In genomic region chr3L:1664205-1664604, dm6 we compare ENCODE assay signal across 3 fruit fly cellular contexts.
A peak's percentile ranks its signal among the peaks of the same experiment; 100 is the strongest.
TF ChIP-seq lines count a peak whose summit lies in the region.

No protein-coding gene starts in this region.

- no peak for TF ChIP-seq CTCF in whole organism, embryonic (GFP tag; optimal IDR thresholded peaks at IDR 0.05; lab: Kevin White, UChicago)

TF ChIP-seq in Kc167, 6 proteins besides CTCF, POLR2A, EP300 and RAD21:
- TF ChIP-seq psq (optimal IDR thresholded peaks at IDR 0.05; lab: Kevin White, UChicago) (no peak), Sin3A (optimal IDR thresholded peaks at IDR 0.05; lab: Kevin White, UChicago) (no peak), ttk (optimal IDR thresholded peaks at IDR 0.05; lab: Kevin White, UChicago) (peak; percentile 82), h (optimal IDR thresholded peaks at IDR 0.05; lab: Kevin White, UChicago) (no peak), Myc (optimal IDR thresholded peaks at IDR 0.05; lab: Kevin White, UChicago) (no peak)

TF ChIP-seq in whole organism, embryonic, 481 proteins besides CTCF, POLR2A, EP300 and RAD21 (continues in another document):
- TF ChIP-seq scrt (GFP tag; optimal IDR thresholded peaks at IDR 0.05; lab: Kevin White, UChicago) (peak; percentile 96), BtbVII (GFP tag; optimal IDR thresholded peaks at IDR 0.05; lab: Kevin White, UChicago) (no peak), CG13123 (GFP tag; optimal IDR thresholded peaks at IDR 0.05; lab: Kevin White, UChicago) (no peak), CG7839 (tag; optimal IDR thresholded peaks at IDR 0.05; lab: Kevin White, UChicago) (no peak), sqz (GFP tag; optimal IDR thresholded peaks at IDR 0.05; lab: Kevin White, UChicago) (no peak), so (GFP tag; IDR thresholded peaks at IDR 0.05; lab: Robert Waterston, UW) (no peak), slou (GFP tag; optimal IDR thresholded peaks at IDR 0.05; lab: Kevin White, UChicago) (no peak), chif (GFP tag; optimal IDR thresholded peaks at IDR 0.05; lab: Kevin White, UChicago) (no peak), CG9797 (GFP tag; optimal IDR thresholded peaks at IDR 0.05; lab: Kevin White, UChicago) (no peak), br (optimal IDR thresholded peaks at IDR 0.05; lab: Kevin White, UChicago) (no peak), lov (optimal IDR thresholded peaks at IDR 0.05; lab: Kevin White, UChicago) (no peak), lov (GFP tag; IDR thresholded peaks at IDR 0.05; lab: Robert Waterston, UW) (no peak), CG16815 (GFP tag; optimal IDR thresholded peaks at IDR 0.05; lab: Kevin White, UChicago) (no peak), amos (GFP tag; IDR thresholded peaks at IDR 0.05; lab: Robert Waterston, UW; ENCODE audit: partially characterized antibody) (no peak), CG1024 (GFP tag; IDR thresholded peaks at IDR 0.05; lab: Robert Waterston, UW) (no peak), chinmo (GFP tag; IDR thresholded peaks at IDR 0.05; lab: Robert Waterston, UW; ENCODE audit: partially characterized antibody) (0 out of 4 replicates have a peak, but pooled peaks have one; percentile 53), gro (GFP tag; optimal IDR thresholded peaks at IDR 0.05; lab: Kevin White, UChicago) (no peak), CG11247 (GFP tag; IDR thresholded peaks at IDR 0.05; lab: Robert Waterston, UW) (no peak), peb (GFP tag; IDR thresholded peaks at IDR 0.05; lab: Robert Waterston, UW) (no peak), CG12769 (tag; optimal IDR thresholded peaks at IDR 0.05; lab: Kevin White, UChicago) (no peak), Hey (tag; optimal IDR thresholded peaks at IDR 0.05; lab: Kevin White, UChicago) (no peak), salm (tag; optimal IDR thresholded peaks at IDR 0.05; lab: Kevin White, UChicago) (no peak), CG17186 (GFP tag; optimal IDR thresholded peaks at IDR 0.05; lab: Kevin White, UChicago) (no peak), CG1529 (GFP tag; optimal IDR thresholded peaks at IDR 0.05; lab: Kevin White, UChicago) (no peak), knrl (GFP tag; IDR thresholded peaks at IDR 0.05; lab: Robert Waterston, UW; ENCODE audit: partially characterized antibody) (no peak), H15 (GFP tag; IDR thresholded peaks at IDR 0.05; lab: Robert Waterston, UW) (no peak), pho (GFP tag; optimal IDR thresholded peaks at IDR 0.05; lab: Kevin White, UChicago) (no peak), esg (GFP tag; conservative IDR thresholded peaks at IDR 0.05; lab: Robert Waterston, UW) (no peak), dati (GFP tag; IDR thresholded peaks at IDR 0.05; lab: Robert Waterston, UW) (no peak), tap (tag; optimal IDR thresholded peaks at IDR 0.05; lab: Kevin White, UChicago) (no peak), tgo (GFP tag; IDR thresholded peaks at IDR 0.05; lab: Robert Waterston, UW) (no peak), CG12942 (GFP tag; optimal IDR thresholded peaks at IDR 0.05; lab: Kevin White, UChicago) (no peak), stc (GFP tag; IDR thresholded peaks at IDR 0.05; lab: Robert Waterston, UW) (no peak), Deaf1 (tag; optimal IDR thresholded peaks at IDR 0.05; lab: Kevin White, UChicago) (no peak), CG11504 (tag; optimal IDR thresholded peaks at IDR 0.05; lab: Kevin White, UChicago) (no peak), CG11093 (GFP tag; IDR thresholded peaks at IDR 0.05; lab: Robert Waterston, UW) (no peak), gem (tag; optimal IDR thresholded peaks at IDR 0.05; lab: Kevin White, UChicago) (no peak), row (GFP tag; IDR thresholded peaks at IDR 0.05; lab: Robert Waterston, UW) (no peak), zfh2 (GFP tag; optimal IDR thresholded peaks at IDR 0.05; lab: Kevin White, UChicago) (no peak), zfh1 (GFP tag; IDR thresholded peaks at IDR 0.05; lab: Robert Waterston, UW) (no peak), Usf (GFP tag; optimal IDR thresholded peaks at IDR 0.05; lab: Kevin White, UChicago) (no peak), nerfin-1 (tag; optimal IDR thresholded peaks at IDR 0.05; lab: Kevin White, UChicago) (peak; percentile 21), slbo (GFP tag; IDR thresholded peaks at IDR 0.05; lab: Robert Waterston, UW) (no peak), HLH54F (GFP tag; optimal IDR thresholded peaks at IDR 0.05; lab: Kevin White, UChicago) (no peak), CG6272 (GFP tag; IDR thresholded peaks at IDR 0.05; lab: Robert Waterston, UW) (no peak), Mrtf (GFP tag; IDR thresholded peaks at IDR 0.05; lab: Robert Waterston, UW) (no peak), kay (GFP tag; optimal IDR thresholded peaks at IDR 0.05; lab: Kevin White, UChicago) (no peak)

TF ChIP-seq in whole organism, pupa, 21 proteins besides CTCF, POLR2A, EP300 and RAD21:
- TF ChIP-seq Pif1A (GFP tag; optimal IDR thresholded peaks at IDR 0.05; lab: Kevin White, UChicago) (no peak), CG32121 (GFP tag; IDR thresholded peaks at IDR 0.05; lab: Robert Waterston, UW) (no peak), CG8159 (tag; optimal IDR thresholded peaks at IDR 0.05; lab: Kevin White, UChicago) (no peak), fd96Ca (GFP tag; IDR thresholded peaks at IDR 0.05; lab: Robert Waterston, UW) (0 out of 3 replicates have a peak, but pooled peaks have one; percentile 17)
TF ChIP-seq in whole organism, pupa: peak in this region for 1.
